Worm (Caenorhabditis elegans) whole organism, late embryonic: ENCODE measurements around the gene pdl-1.

ENCODE experiments used
- C08G9.2 ChIP-seq: sonication (generic microtip); optimal IDR thresholded peaks from 2 replicates; lab custom pipeline; 2016; ENCODE audit warnings: mild to moderate bottlenecking, missing genetic modification characterization, moderate library complexity, missing compliant biosample characterization
- K02D7.2 ChIP-seq: sonication (generic microtip); optimal IDR thresholded peaks from 2 replicates; lab custom pipeline; 2017; ENCODE audit warnings: mild to moderate bottlenecking, missing genetic modification characterization, missing compliant biosample characterization
- K09A11.1 ChIP-seq: sonication (generic microtip); optimal IDR thresholded peaks from 2 replicates; lab custom pipeline; 2017; ENCODE audit warnings: antibody characterized with exemption, mild to moderate bottlenecking, missing genetic modification characterization, missing compliant biosample characterization; ENCODE audit not compliant: insufficient read depth
- Y22D7AL.16 ChIP-seq: sonication (generic microtip); optimal IDR thresholded peaks from 2 replicates; lab custom pipeline; 2016; ENCODE audit warnings: missing genetic modification characterization, missing compliant biosample characterization
- ama-1 ChIP-seq: fragments of 150-350 bp; optimal IDR thresholded peaks from 2 replicates; lab custom pipeline; 2014
- ceh-14 ChIP-seq: sonication (generic microtip); optimal IDR thresholded peaks from 2 replicates; lab custom pipeline; 2016; ENCODE audit warnings: missing genotype, missing genetic modification characterization, missing compliant biosample characterization
- ceh-18 ChIP-seq: sonication (generic microtip); optimal IDR thresholded peaks from 2 replicates; lab custom pipeline; 2016; ENCODE audit warnings: missing genetic modification characterization, missing compliant biosample characterization
- ceh-19 ChIP-seq: fragments of 200-800 bp; sonication (Bioruptor generic); optimal IDR thresholded peaks from 2 replicates; lab custom pipeline; 2018; ENCODE audit warnings: mild to moderate bottlenecking, missing genetic modification characterization, missing compliant biosample characterization
- ceh-22 ChIP-seq: sonication (generic microtip); optimal IDR thresholded peaks from 2 replicates; lab custom pipeline; 2017; ENCODE audit warnings: missing biosample characterization, missing genetic modification characterization
- ceh-24 ChIP-seq: sonication (generic microtip); optimal IDR thresholded peaks from 2 replicates; lab custom pipeline; 2016; ENCODE audit warnings: mild to moderate bottlenecking, missing genetic modification characterization, missing compliant biosample characterization
- ceh-30 ChIP-seq: fragments of 150-350 bp; optimal IDR thresholded peaks from 2 replicates; lab custom pipeline; 2014; ENCODE audit warnings: missing biosample characterization, missing genetic modification characterization
- ceh-31 ChIP-seq: sonication (generic microtip); optimal IDR thresholded peaks from 2 replicates; lab custom pipeline; 2016; ENCODE audit warnings: missing genetic modification characterization, missing compliant biosample characterization
- ceh-34 ChIP-seq: sonication (generic microtip); optimal IDR thresholded peaks from 2 replicates; lab custom pipeline; 2016; ENCODE audit warnings: mild to moderate bottlenecking, missing genetic modification characterization, missing compliant biosample characterization
- ceh-45 ChIP-seq: fragments of 200-800 bp; sonication (Bioruptor generic); IDR thresholded peaks from 2 replicates; pipeline ENCODE4 v1.3.6; 2022; ENCODE audit warnings: missing genetic modification reagents, missing genetic modification characterization, missing compliant biosample characterization
- ceh-48 ChIP-seq: sonication (generic microtip); optimal IDR thresholded peaks from 2 replicates; lab custom pipeline; 2016; ENCODE audit warnings: missing genetic modification characterization, inconsistent platforms, missing compliant biosample characterization
- ceh-6 ChIP-seq: fragments of 200-800 bp; sonication (Bioruptor generic); optimal IDR thresholded peaks from 2 replicates; lab custom pipeline; 2018; ENCODE audit warnings: mild to moderate bottlenecking, missing genetic modification characterization, missing compliant biosample characterization
- dmd-4 ChIP-seq: sonication (generic microtip); optimal IDR thresholded peaks from 2 replicates; lab custom pipeline; 2016; ENCODE audit warnings: borderline replicate concordance, missing genetic modification characterization, missing compliant biosample characterization
- dve-1 ChIP-seq: sonication (generic microtip); optimal IDR thresholded peaks from 2 replicates; lab custom pipeline; 2017; ENCODE audit warnings: antibody characterized with exemption, mild to moderate bottlenecking, missing genetic modification characterization, missing compliant biosample characterization
- elt-2 ChIP-seq: sonication (generic microtip); optimal IDR thresholded peaks from 2 replicates; lab custom pipeline; 2016; ENCODE audit warnings: missing genetic modification reagents, missing genetic modification characterization, missing compliant biosample characterization
- elt-4 ChIP-seq: sonication (generic microtip); optimal IDR thresholded peaks from 2 replicates; lab custom pipeline; 2016; ENCODE audit warnings: missing genetic modification characterization, missing compliant biosample characterization
- eyg-1 ChIP-seq: sonication (generic microtip); optimal IDR thresholded peaks from 2 replicates; lab custom pipeline; 2016; ENCODE audit warnings: missing genotype, missing genetic modification characterization, missing compliant biosample characterization
- fkh-10 ChIP-seq: fragments of 150-350 bp; optimal IDR thresholded peaks from 2 replicates; lab custom pipeline; 2014; ENCODE audit warnings: missing biosample characterization, missing genetic modification reagents, missing genetic modification characterization
- fkh-6 ChIP-seq: sonication (generic microtip); optimal IDR thresholded peaks from 2 replicates; lab custom pipeline; 2016; ENCODE audit warnings: missing genetic modification characterization, missing compliant biosample characterization
- hlh-15 ChIP-seq: sonication (generic microtip); optimal IDR thresholded peaks from 2 replicates; lab custom pipeline; 2016; ENCODE audit warnings: missing genetic modification characterization, missing compliant biosample characterization
- hlh-30 ChIP-seq: sonication (generic microtip); optimal IDR thresholded peaks from 2 replicates; lab custom pipeline; 2017; ENCODE audit warnings: antibody characterized with exemption, missing genetic modification characterization, missing compliant biosample characterization; ENCODE audit not compliant: insufficient read depth
- nfya-1 ChIP-seq: sonication (generic microtip); optimal IDR thresholded peaks from 2 replicates; lab custom pipeline; 2017; ENCODE audit warnings: missing genetic modification characterization, mild to moderate bottlenecking, missing compliant biosample characterization, antibody characterized with exemption, moderate library complexity
- nhr-232 ChIP-seq: sonication (generic microtip); optimal IDR thresholded peaks from 2 replicates; lab custom pipeline; 2016; ENCODE audit warnings: missing genetic modification characterization, missing compliant biosample characterization
- odd-2 ChIP-seq: sonication (generic microtip); optimal IDR thresholded peaks from 2 replicates; lab custom pipeline; 2017; ENCODE audit warnings: antibody characterized with exemption, mild to moderate bottlenecking, missing genetic modification characterization, missing compliant biosample characterization
- pax-1 ChIP-seq: fragments of 150-350 bp; optimal IDR thresholded peaks from 2 replicates; lab custom pipeline; 2014; ENCODE audit warnings: missing biosample characterization, missing genetic modification characterization
- pha-2 ChIP-seq: sonication (generic microtip); optimal IDR thresholded peaks from 2 replicates; lab custom pipeline; 2017; ENCODE audit warnings: mild to moderate bottlenecking, missing genetic modification characterization, missing compliant biosample characterization
- pros-1 ChIP-seq: fragments of 150-350 bp; optimal IDR thresholded peaks from 2 replicates; lab custom pipeline; 2014; ENCODE audit warnings: missing biosample characterization, missing genetic modification reagents, missing genetic modification characterization
- ref-2 ChIP-seq: sonication (generic microtip); optimal IDR thresholded peaks from 2 replicates; lab custom pipeline; 2016; ENCODE audit warnings: missing genetic modification characterization, missing compliant biosample characterization
- sdc-2 ChIP-seq: sonication (generic microtip); optimal IDR thresholded peaks from 2 replicates; lab custom pipeline; 2016; ENCODE audit warnings: missing genotype, missing genetic modification characterization, missing compliant biosample characterization
- tbx-2 ChIP-seq: sonication (generic microtip); optimal IDR thresholded peaks from 2 replicates; lab custom pipeline; 2016; ENCODE audit warnings: missing genetic modification characterization, missing compliant biosample characterization
- ttx-3 ChIP-seq: sonication (generic microtip); optimal IDR thresholded peaks from 2 replicates; lab custom pipeline; 2016; ENCODE audit warnings: missing genetic modification reagents, missing genetic modification characterization, missing compliant biosample characterization
- unc-3 ChIP-seq, 2 experiments: fragments of 200-800 bp in 1 of 2; sonication (Bioruptor generic) in 1 of 2; sonication (generic microtip) in 1 of 2; conservative IDR thresholded peaks in 1 of 2; optimal IDR thresholded peaks in 1 of 2; 2 replicates each; pipeline versions ENCODE4 v1.3.6 to Lab custom; 2016 to 2022; ENCODE audit warnings: missing compliant biosample characterization in 2 of 2, missing genetic modification characterization in 2 of 2, missing genetic modification reagents in 1 of 2
- unc-42 ChIP-seq: sonication (generic microtip); optimal IDR thresholded peaks from 2 replicates; lab custom pipeline; 2016; ENCODE audit warnings: missing genotype, missing genetic modification characterization, missing compliant biosample characterization
- unc-55 ChIP-seq: sonication (generic microtip); optimal IDR thresholded peaks from 2 replicates; lab custom pipeline; 2017; ENCODE audit warnings: missing biosample characterization, missing genetic modification reagents, missing genetic modification characterization

pdl-1 gene

DNA sequence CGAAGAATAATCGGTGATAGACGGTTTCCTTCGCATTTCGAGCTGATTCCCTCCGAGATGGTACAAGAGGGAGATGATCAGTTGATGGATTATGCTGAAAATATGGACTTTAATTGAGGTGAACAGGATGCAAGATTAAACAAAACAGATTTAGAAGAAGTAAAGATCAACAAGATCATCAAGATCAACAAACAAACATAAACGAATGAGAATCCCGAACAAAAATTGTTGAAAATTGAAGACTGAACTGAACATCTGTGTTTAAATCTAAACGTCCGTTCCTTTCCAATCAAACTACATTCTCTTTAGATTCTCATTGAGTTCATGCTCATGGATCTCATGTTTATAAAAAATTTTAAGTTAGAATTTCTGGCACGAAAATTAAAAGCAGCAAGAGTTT, 8.8 kb upstream of the pdl-1 start, which contains the start of gene glc-4:
TSS of gene glc-4 (minus strand) at position 101 of the 400 bp plus-strand sequence.
- no peak for TF ChIP-seq ceh-30 (tag; lab: Kevin White, UChicago)
- TF ChIP-seq hlh-30 (tag; lab: Kevin White, UChicago), result no peak
- TF ChIP-seq dmd-4, result no peak
- TF ChIP-seq ceh-6 (GFP tag; lab: Kevin White, UChicago), result no peak
- TF ChIP-seq nhr-232 (tag; lab: Kevin White, UChicago), result no peak
- no peak for TF ChIP-seq ceh-31
- TF ChIP-seq K09A11.1 (tag; lab: Kevin White, UChicago), result no peak
- TF ChIP-seq fkh-6 (tag; lab: Kevin White, UChicago), result no peak
- no peak for TF ChIP-seq ama-1 (lab: Kevin White, UChicago)
- TF ChIP-seq odd-2 (tag; lab: Kevin White, UChicago), result no peak
- TF ChIP-seq dve-1 (tag; lab: Kevin White, UChicago), result no peak
- no peak for TF ChIP-seq hlh-15 (tag; lab: Kevin White, UChicago)
- TF ChIP-seq ceh-14, result no peak
- no peak for TF ChIP-seq pros-1
- TF ChIP-seq ceh-45 (GFP tag; lab: Robert Waterston, UW), result no peak
- no peak for TF ChIP-seq ceh-48 (tag; lab: Kevin White, UChicago)
- TF ChIP-seq ceh-18 (tag; lab: Kevin White, UChicago), result no peak
- TF ChIP-seq ceh-34 (tag; lab: Kevin White, UChicago), result no peak
- TF ChIP-seq elt-2 (tag; lab: Kevin White, UChicago), result no peak
- TF ChIP-seq eyg-1 (tag; lab: Kevin White, UChicago), result no peak

- TF ChIP-seq pax-1 (tag; lab: Kevin White, UChicago) (no peak), unc-42 (tag; lab: Kevin White, UChicago) (peak; percentile 80)
These were observed 7.5 kb upstream of the pdl-1 start for ce11 chrII:7176108-7176507.

- TF ChIP-seq unc-55 (GFP tag; lab: Kevin White, UChicago) (no peak), ceh-31 (peak; percentile 38), pha-2 (tag; lab: Kevin White, UChicago) (no peak), unc-42 (tag; lab: Kevin White, UChicago) (peak; percentile 79), ceh-34 (tag; lab: Kevin White, UChicago) (no peak), ttx-3 (tag; lab: Kevin White, UChicago) (no peak), tbx-2 (tag; lab: Kevin White, UChicago) (peak; percentile 0), ceh-22 (tag; lab: Kevin White, UChicago) (no peak), ref-2 (no peak), elt-4 (tag; lab: Kevin White, UChicago) (no peak), ceh-45 (GFP tag; lab: Robert Waterston, UW) (no peak), ceh-19 (GFP tag; lab: Kevin White, UChicago) (peak; percentile 17), C08G9.2 (tag; lab: Kevin White, UChicago) (peak; percentile 5), unc-3 (GFP tag; conservative IDR thresholded peaks at IDR 0.05; lab: Robert Waterston, UW) (no peak), unc-3 (tag; optimal IDR thresholded peaks at IDR 0.05; lab: Kevin White, UChicago) (no peak), sdc-2 (tag; lab: Kevin White, UChicago) (no peak), K02D7.2 (tag; lab: Kevin White, UChicago) (no peak), ceh-24 (tag; lab: Kevin White, UChicago) (no peak), ceh-18 (tag; lab: Kevin White, UChicago) (peak; percentile 40), hlh-15 (tag; lab: Kevin White, UChicago) (no peak), nhr-232 (tag; lab: Kevin White, UChicago) (no peak), nfya-1 (tag; lab: Kevin White, UChicago) (peak; percentile 27), hlh-30 (tag; lab: Kevin White, UChicago) (no peak), Y22D7AL.16 (no peak), fkh-10 (no peak), ceh-48 (tag; lab: Kevin White, UChicago) (no peak)
These were observed 971 bp upstream of the pdl-1 start for ce11 chrII:7182630-7183029.
